Fruit fly (Drosophila melanogaster): Measurements from ENCODE around the gene Strump.
A peak's percentile ranks its signal among the peaks of the same experiment; 100 is the strongest.

Gene Strump

DNA sequence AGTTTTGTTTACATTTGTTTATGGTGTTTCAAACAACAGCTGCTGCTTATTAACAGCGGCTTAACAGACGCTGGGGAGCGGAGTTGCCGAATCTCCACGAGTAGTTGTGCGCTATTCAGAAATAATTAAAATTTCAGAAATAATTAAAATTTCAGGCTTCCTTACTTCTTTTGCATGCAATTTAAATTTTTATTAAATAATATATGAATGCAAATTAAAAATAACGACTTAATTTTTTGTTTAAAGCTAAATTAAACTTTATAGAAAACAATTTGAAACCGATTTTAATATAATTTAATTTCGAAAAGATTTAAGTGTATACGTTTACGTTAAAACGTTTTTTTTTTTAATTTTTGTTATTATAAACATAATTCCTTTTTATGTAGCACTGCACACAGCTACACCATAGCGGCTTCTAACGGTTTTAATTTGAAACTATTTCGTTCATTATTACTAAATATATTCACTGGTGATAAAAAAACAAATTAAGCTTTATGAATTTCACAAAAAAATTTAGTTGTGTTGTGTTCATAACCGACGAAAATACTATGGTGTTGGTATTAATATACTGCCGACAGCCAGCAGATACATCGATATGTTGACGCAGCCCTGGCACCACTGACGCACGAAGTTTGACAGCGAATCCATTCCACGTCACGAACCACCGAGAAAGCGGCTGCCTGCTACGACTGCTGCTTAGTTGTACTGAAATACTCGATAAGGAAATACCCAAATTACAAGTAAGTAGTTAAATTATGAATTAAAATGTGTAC is 7.4 kb downstream of the Strump start, which contains the start of gene SsRbeta (continued):
- TF ChIP-seq Dfd (GFP tag; optimal IDR thresholded peaks at IDR 0.05) (no peak), bsh (GFP tag; optimal IDR thresholded peaks at IDR 0.05) (peak in 1 of 2 experiments; percentile 46), CG9437 (GFP tag; optimal IDR thresholded peaks at IDR 0.05) (no peak), Usf (GFP tag; optimal IDR thresholded peaks at IDR 0.05) (no peak), CG7963 (GFP tag; IDR thresholded peaks at IDR 0.05; ENCODE audit: partially characterized antibody) (no peak), Dp (GFP tag; optimal IDR thresholded peaks at IDR 0.05) (peak; percentile 25), kay (GFP tag; optimal IDR thresholded peaks at IDR 0.05) (peak; percentile 28), Ssrp (tag; optimal IDR thresholded peaks at IDR 0.05) (peak; percentile 38), maf-S (GFP tag; optimal IDR thresholded peaks at IDR 0.05) (no peak), CG34376 (GFP tag; optimal IDR thresholded peaks at IDR 0.05) (no peak), Hmr (GFP tag; optimal IDR thresholded peaks at IDR 0.05) (peak; percentile 4), CG10274 (GFP tag; optimal IDR thresholded peaks at IDR 0.05) (no peak), stwl (tag; optimal IDR thresholded peaks at IDR 0.05) (peak; percentile 61), CG4820 (GFP tag; optimal IDR thresholded peaks at IDR 0.05) (no peak), CrebB (tag; optimal IDR thresholded peaks at IDR 0.05) (no peak), Optix (GFP tag; IDR thresholded peaks at IDR 0.05) (no peak), CG6689 (GFP tag; IDR thresholded peaks at IDR 0.05) (peak; percentile 43), Hey (tag; optimal IDR thresholded peaks at IDR 0.05) (no peak), Dip3 (GFP tag; optimal IDR thresholded peaks at IDR 0.05) (no peak), hkb (optimal IDR thresholded peaks at IDR 0.05) (no peak), hkb (GFP tag; IDR thresholded peaks at IDR 0.05) (peak; percentile 30), ato (GFP tag; IDR thresholded peaks at IDR 0.05; ENCODE audit: partially characterized antibody) (peak; percentile 50; the same call in 1 of the 2 replicates), CG11247 (GFP tag; IDR thresholded peaks at IDR 0.05) (peak; percentile 56), Ets97D (GFP tag; optimal IDR thresholded peaks at IDR 0.05) (peak; percentile 88), CG15601 (tag; optimal IDR thresholded peaks at IDR 0.05) (peak; percentile 15), Taf1 (GFP tag; IDR thresholded peaks at IDR 0.05) (no peak), NFAT (GFP tag; IDR thresholded peaks at IDR 0.05) (peak; percentile 81), CG12769 (tag; optimal IDR thresholded peaks at IDR 0.05) (peak; percentile 44), CG9876 (GFP tag; optimal IDR thresholded peaks at IDR 0.05) (no peak), dati (GFP tag; IDR thresholded peaks at IDR 0.05) (no peak), CG2889 (GFP tag; IDR thresholded peaks at IDR 0.05) (peak; percentile 3; the same call in 1 of the 3 replicates), Lim3 (GFP tag; IDR thresholded peaks at IDR 0.05) (no peak), usp (GFP tag; optimal IDR thresholded peaks at IDR 0.05) (no peak), vvl (GFP tag; IDR thresholded peaks at IDR 0.05) (peak; percentile 32), CG1529 (GFP tag; optimal IDR thresholded peaks at IDR 0.05) (no peak), CG1024 (GFP tag; IDR thresholded peaks at IDR 0.05) (peak; percentile 61; the same call in 1 of the 2 replicates), bcd (GFP tag; optimal IDR thresholded peaks at IDR 0.05) (no peak), chm (GFP tag; IDR thresholded peaks at IDR 0.05) (peak; percentile 68), CG6272 (GFP tag; IDR thresholded peaks at IDR 0.05) (no peak), ci (GFP tag; IDR thresholded peaks at IDR 0.05) (peak; percentile 83), Antp (GFP tag; optimal IDR thresholded peaks at IDR 0.05) (no peak), gt (GFP tag; IDR thresholded peaks at IDR 0.05) (no peak), pan (optimal IDR thresholded peaks at IDR 0.05) (no peak), pan (GFP tag; optimal IDR thresholded peaks at IDR 0.05 in 1 of 2, IDR thresholded peaks at IDR 0.05 in 1 of 2) (peak in 1 of 2 experiments; percentile 66), grau (tag; optimal IDR thresholded peaks at IDR 0.05) (no peak), croc (GFP tag; conservative IDR thresholded peaks at IDR 0.05) (no peak), ken (GFP tag; IDR thresholded peaks at IDR 0.05) (peak; percentile 63; the same call in 2 of the 3 replicates), Max (GFP tag; optimal IDR thresholded peaks at IDR 0.05) (no peak), bowl (GFP tag; IDR thresholded peaks at IDR 0.05) (no peak), pros (GFP tag; optimal IDR thresholded peaks at IDR 0.05) (no peak), phol (tag; optimal IDR thresholded peaks at IDR 0.05) (peak; percentile 35)
